Worm (Caenorhabditis elegans) whole organism, young adult: ENCODE results near the gene W08E12.5.
"Not testable (repeated sequence)": the region's sequence is repeated elsewhere in the genome, so short reads cannot be mapped to it uniquely, and the experiment has no call there.

Experiments
- B0261.1 ChIP-seq: sonication (generic microtip); optimal IDR thresholded peaks from 2 replicates; lab custom pipeline; 2016; ENCODE audit warnings: mild to moderate bottlenecking, missing genetic modification characterization, moderate library complexity, missing compliant biosample characterization
- F52B5.7 ChIP-seq: sonication (generic microtip); optimal IDR thresholded peaks from 2 replicates; lab custom pipeline; 2016; ENCODE audit warnings: mild to moderate bottlenecking, missing genetic modification characterization, missing compliant biosample characterization
- F55B11.4 ChIP-seq: sonication (generic microtip); optimal IDR thresholded peaks from 2 replicates; lab custom pipeline; 2016; ENCODE audit warnings: missing compliant biosample characterization, missing genetic modification characterization, borderline replicate concordance; ENCODE audit not compliant: insufficient read depth
- Y53F4B.3 ChIP-seq: fragments of 200-800 bp; sonication (Bioruptor generic); IDR thresholded peaks from 2 replicates; pipeline ENCODE4 v1.3.6; 2022; ENCODE audit warnings: missing genetic modification reagents, missing genetic modification characterization, missing compliant biosample characterization
- Y95B8A.8 ChIP-seq: fragments of 200-800 bp; sonication (Bioruptor generic); IDR thresholded peaks from 2 replicates; pipeline ENCODE4 v1.3.6; 2022; ENCODE audit warnings: missing genetic modification reagents, missing genetic modification characterization, missing compliant biosample characterization
- attf-5 ChIP-seq: fragments of 200-800 bp; sonication (Bioruptor generic); optimal IDR thresholded peaks from 2 replicates; lab custom pipeline; 2018; ENCODE audit warnings: mild to moderate bottlenecking, missing genetic modification characterization, missing compliant biosample characterization
- cebp-1 ChIP-seq, 2 experiments: fragments of 200-800 bp in 1 of 2; sonication (Bioruptor generic) in 1 of 2; sonication (generic microtip) in 1 of 2; IDR thresholded peaks in 1 of 2; optimal IDR thresholded peaks in 1 of 2; 2 replicates each; pipeline versions ENCODE4 v1.3.6 to Lab custom; 2017 to 2022; ENCODE audit warnings: missing compliant biosample characterization in 2 of 2, missing genetic modification characterization in 2 of 2, mild to moderate bottlenecking in 1 of 2, missing genetic modification reagents in 1 of 2, moderate library complexity in 1 of 2
- ceh-40 ChIP-seq: fragments of 200-800 bp; sonication (Bioruptor generic); IDR thresholded peaks from 2 replicates; pipeline ENCODE4 v1.3.6; 2022; ENCODE audit warnings: missing genetic modification characterization, missing compliant biosample characterization
- dox-1 ChIP-seq: fragments of 200-800 bp; sonication (Bioruptor generic); IDR thresholded peaks from 2 replicates; pipeline ENCODE4 v1.3.6; 2022; ENCODE audit warnings: missing genetic modification reagents, missing genetic modification characterization, missing compliant biosample characterization
- dpff-1 ChIP-seq: sonication (generic microtip); optimal IDR thresholded peaks from 2 replicates; lab custom pipeline; 2017; ENCODE audit warnings: mild to moderate bottlenecking, missing genetic modification characterization, missing compliant biosample characterization
- dpl-1 ChIP-seq: fragments of 150-350 bp; optimal IDR thresholded peaks from 2 replicates; lab custom pipeline; 2014; ENCODE audit warnings: missing biosample characterization, missing genetic modification reagents, missing genetic modification characterization
- efl-1 ChIP-seq: fragments of 150-350 bp; optimal IDR thresholded peaks from 2 replicates; lab custom pipeline; 2014; ENCODE audit warnings: missing biosample characterization, missing genetic modification reagents, missing genetic modification characterization
- egrh-3 ChIP-seq: fragments of 200-800 bp; sonication (Bioruptor generic); IDR thresholded peaks from 2 replicates; pipeline ENCODE4 v1.3.6; 2022; ENCODE audit warnings: missing genetic modification reagents, missing genetic modification characterization, missing compliant biosample characterization
- fkh-3 ChIP-seq: sonication (generic microtip); optimal IDR thresholded peaks from 2 replicates; lab custom pipeline; 2016; ENCODE audit warnings: mild to moderate bottlenecking, missing genetic modification characterization, missing compliant biosample characterization
- gei-17 ChIP-seq: fragments of 200-800 bp; sonication (Bioruptor generic); optimal IDR thresholded peaks from 2 replicates; lab custom pipeline; 2018; ENCODE audit warnings: mild to moderate bottlenecking, missing genetic modification characterization, missing compliant biosample characterization
- him-1 ChIP-seq: sonication (generic microtip); optimal IDR thresholded peaks from 2 replicates; lab custom pipeline; 2016; ENCODE audit warnings: missing genotype, missing genetic modification reagents, missing genetic modification characterization, missing compliant biosample characterization
- hlh-12 ChIP-seq: sonication (generic microtip); optimal IDR thresholded peaks from 2 replicates; lab custom pipeline; 2016; ENCODE audit warnings: missing genetic modification characterization, missing compliant biosample characterization
- hmg-1.2 ChIP-seq: fragments of 200-800 bp; sonication (Bioruptor generic); IDR thresholded peaks from 2 replicates; pipeline ENCODE4 v1.3.6; 2022; ENCODE audit warnings: missing genetic modification reagents, missing genetic modification characterization, missing compliant biosample characterization
- hsf-1 ChIP-seq: fragments of 200-800 bp; sonication (Bioruptor generic); IDR thresholded peaks from 2 replicates; pipeline ENCODE4 v1.3.6; 2022; ENCODE audit warnings: missing genetic modification reagents, missing genetic modification characterization, missing compliant biosample characterization
- lin-26 ChIP-seq: fragments of 200-800 bp; sonication (Bioruptor generic); IDR thresholded peaks from 2 replicates; pipeline ENCODE4 v1.3.6; 2022; ENCODE audit warnings: missing genetic modification reagents, missing genetic modification characterization, missing compliant biosample characterization
- lin-35 ChIP-seq, 3 experiments: fragments of 150-350 bp in 2 of 3; sonication (generic microtip) in 1 of 3; optimal IDR thresholded peaks; 2 replicates each; lab custom pipeline; 2014 to 2018; ENCODE audit warnings: missing biosample characterization in 3 of 3, missing genetic modification characterization in 3 of 3, missing genetic modification reagents in 3 of 3
- lsy-27 ChIP-seq: sonication (generic microtip); optimal IDR thresholded peaks from 2 replicates; lab custom pipeline; 2017; ENCODE audit warnings: missing genetic modification characterization, mild to moderate bottlenecking, missing compliant biosample characterization, antibody characterized with exemption, missing genotype, borderline replicate concordance; ENCODE audit not compliant: insufficient read depth
- mxl-1 ChIP-seq: sonication (generic microtip); optimal IDR thresholded peaks from 2 replicates; lab custom pipeline; 2016; ENCODE audit warnings: missing genetic modification characterization, missing compliant biosample characterization
- nfya-2 ChIP-seq: fragments of 200-800 bp; sonication (Bioruptor generic); IDR thresholded peaks from 2 replicates; pipeline ENCODE4 v1.3.6; 2022; ENCODE audit warnings: missing genetic modification reagents, missing genetic modification characterization, missing compliant biosample characterization
- nhr-179 ChIP-seq: sonication (generic microtip); optimal IDR thresholded peaks from 2 replicates; lab custom pipeline; 2016; ENCODE audit warnings: mild to moderate bottlenecking, missing genetic modification characterization, missing compliant biosample characterization
- nhr-80 ChIP-seq: sonication (generic microtip); optimal IDR thresholded peaks from 2 replicates; lab custom pipeline; 2016; ENCODE audit warnings: missing genetic modification characterization, missing compliant biosample characterization
- pha-4 ChIP-seq: fragments of 150-350 bp; sonication (generic microtip); optimal IDR thresholded peaks from 2 replicates; lab custom pipeline; 2014; ENCODE audit warnings: missing biosample characterization, missing genetic modification reagents, missing genetic modification characterization
- repo-1 ChIP-seq: sonication (generic microtip); optimal IDR thresholded peaks from 2 replicates; lab custom pipeline; 2017; ENCODE audit warnings: mild to moderate bottlenecking, missing genetic modification characterization, missing compliant biosample characterization
- sdz-38 ChIP-seq: sonication (generic microtip); optimal IDR thresholded peaks from 2 replicates; lab custom pipeline; 2016; ENCODE audit warnings: missing genotype, missing genetic modification characterization, missing compliant biosample characterization
- sea-2 ChIP-seq: fragments of 200-800 bp; sonication (Bioruptor generic); IDR thresholded peaks from 2 replicates; pipeline ENCODE4 v1.3.6; 2022; ENCODE audit warnings: missing genetic modification characterization, missing compliant biosample characterization
- snpc-1.3 ChIP-seq: sonication (generic microtip); optimal IDR thresholded peaks from 2 replicates; lab custom pipeline; 2017; ENCODE audit warnings: missing genetic modification characterization, mild to moderate bottlenecking, missing compliant biosample characterization, antibody characterized with exemption, moderate library complexity, missing genotype, missing genetic modification reagents; ENCODE audit not compliant: insufficient read depth
- unc-130 ChIP-seq: sonication (generic microtip); optimal IDR thresholded peaks from 2 replicates; lab custom pipeline; 2016; ENCODE audit warnings: missing genetic modification reagents, missing genetic modification characterization, missing compliant biosample characterization
- unc-62 ChIP-seq: fragments of 150-350 bp; optimal IDR thresholded peaks from 2 replicates; lab custom pipeline; 2014; ENCODE audit warnings: missing biosample characterization, missing genetic modification reagents, missing genetic modification characterization
- zfh-2 ChIP-seq: fragments of 200-800 bp; sonication (Bioruptor generic); conservative IDR thresholded peaks from 2 replicates; pipeline ENCODE4 v1.3.6; 2022; ENCODE audit warnings: missing genetic modification reagents, missing genetic modification characterization, missing compliant biosample characterization
- ztf-26 ChIP-seq: sonication (generic microtip); optimal IDR thresholded peaks from 2 replicates; lab custom pipeline; 2017; ENCODE audit warnings: missing genetic modification characterization, missing compliant biosample characterization
- ztf-28 ChIP-seq: fragments of 200-800 bp; sonication (Bioruptor generic); IDR thresholded peaks from 2 replicates; pipeline ENCODE4 v1.3.6; 2022; ENCODE audit warnings: missing genetic modification reagents, missing genetic modification characterization, missing compliant biosample characterization
- ztf-3 ChIP-seq: fragments of 200-800 bp; sonication (Bioruptor generic); optimal IDR thresholded peaks from 2 replicates; lab custom pipeline; 2018; ENCODE audit warnings: mild to moderate bottlenecking, missing genetic modification characterization, missing compliant biosample characterization

Gene W08E12.5

ce11 chrIV:3298300-3298699 is 2.3 kb upstream of the W08E12.5 start, which contains the start of gene W08E12.6:
Gene W08E12.6 (plus strand): TSS chrIV:3298600.
- TF ChIP-seq lsy-27 (tag; lab: Kevin White, UChicago) (no peak), attf-5 (GFP tag; lab: Kevin White, UChicago) (no peak), ztf-28 (no peak), sdz-38 (tag; lab: Kevin White, UChicago) (no peak), cebp-1 (GFP tag; IDR thresholded peaks at IDR 0.05; lab: Robert Waterston, UW) (no peak), cebp-1 (tag; optimal IDR thresholded peaks at IDR 0.05; lab: Kevin White, UChicago) (no peak), ztf-3 (GFP tag; lab: Kevin White, UChicago) (no peak), snpc-1.3 (tag; lab: Kevin White, UChicago) (no peak), hlh-12 (tag; lab: Kevin White, UChicago) (no peak), nhr-179 (no peak), hmg-1.2 (GFP tag; lab: Robert Waterston, UW) (no peak), lin-35 (GFP tag; optimal IDR thresholded peaks at IDR 0.05; lab: Kevin White, UChicago) (no peak), nhr-80 (tag; lab: Kevin White, UChicago) (no peak), Y53F4B.3 (GFP tag; lab: Robert Waterston, UW) (no peak)

DNA sequence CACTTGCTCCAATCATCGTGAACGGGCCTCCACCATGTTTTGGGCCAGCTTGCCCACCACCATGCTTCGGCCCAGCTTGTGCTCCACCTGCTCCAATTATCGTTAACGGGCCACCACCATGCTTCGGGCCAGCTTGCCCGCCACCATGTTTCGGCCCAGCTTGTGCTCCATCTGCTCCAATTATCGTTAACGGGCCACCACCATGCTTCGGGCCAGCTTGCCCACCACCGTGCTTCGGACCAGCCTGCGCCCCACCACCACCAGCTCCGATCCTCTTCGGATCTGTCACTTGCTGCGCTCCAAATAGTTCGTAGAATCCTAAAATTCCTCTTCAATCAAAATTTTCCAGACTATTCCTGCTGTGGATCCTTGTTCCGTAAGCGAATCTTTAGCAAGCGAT is 1.4 kb upstream of the W08E12.5 start:
- TF ChIP-seq zfh-2 (GFP tag; lab: Robert Waterston, UW) = peak; percentile 89
- no peak for TF ChIP-seq ztf-3 (GFP tag; lab: Kevin White, UChicago)
- 0 out of 2 replicates have a peak, but pooled peaks have one; percentile 21 for TF ChIP-seq ceh-40
- TF ChIP-seq dox-1 = peak; percentile 23; the same call in 1 of the 2 replicates
- TF ChIP-seq sea-2 = 0 out of 2 replicates have a peak, but pooled peaks have one; percentile 30
- TF ChIP-seq egrh-3 (GFP tag; lab: Robert Waterston, UW) = peak; percentile 65; the same call in 1 of the 2 replicates
- TF ChIP-seq dpl-1 (GFP tag; lab: Kevin White, UChicago) = no peak
- no peak for TF ChIP-seq lin-26 (GFP tag; lab: Robert Waterston, UW)
- no peak for TF ChIP-seq lsy-27 (tag; lab: Kevin White, UChicago)

DNA sequence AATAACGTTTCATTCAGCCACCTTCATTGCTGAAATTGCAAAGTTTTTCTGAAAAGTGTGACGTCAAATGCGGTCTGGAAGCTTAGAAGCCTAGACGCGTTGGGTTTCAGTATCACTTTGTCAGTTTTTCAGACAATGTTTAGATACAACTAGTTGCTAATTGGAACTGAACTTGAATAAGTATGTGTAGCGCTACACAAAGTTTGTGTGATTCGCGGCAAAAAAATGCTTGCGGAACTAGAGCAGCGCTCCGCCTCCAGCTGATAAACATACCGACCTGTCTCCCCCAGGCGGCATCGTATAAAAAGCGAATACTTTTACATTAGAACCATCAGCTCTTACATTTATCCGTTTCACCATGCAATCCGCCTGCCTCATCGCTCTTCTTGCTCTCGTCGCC is 1.5 kb downstream of the W08E12.5 start, which contains the start of gene W08E12.4:
Gene W08E12.4, plus strand, starts transcription at position 301 of the 400 bp plus-strand sequence.
- TF ChIP-seq him-1; lsy-27 (tag; lab: Kevin White, UChicago); hmg-1.2 (GFP tag; lab: Robert Waterston, UW): not testable (repeated sequence)

DNA sequence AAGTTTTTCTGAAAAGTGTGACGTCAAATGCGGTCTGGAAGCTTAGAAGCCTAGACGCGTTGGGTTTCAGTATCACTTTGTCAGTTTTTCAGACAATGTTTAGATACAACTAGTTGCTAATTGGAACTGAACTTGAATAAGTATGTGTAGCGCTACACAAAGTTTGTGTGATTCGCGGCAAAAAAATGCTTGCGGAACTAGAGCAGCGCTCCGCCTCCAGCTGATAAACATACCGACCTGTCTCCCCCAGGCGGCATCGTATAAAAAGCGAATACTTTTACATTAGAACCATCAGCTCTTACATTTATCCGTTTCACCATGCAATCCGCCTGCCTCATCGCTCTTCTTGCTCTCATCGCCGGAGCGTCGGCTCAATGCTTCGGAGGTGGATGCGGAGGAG is 3.1 kb downstream of the W08E12.5 start, which contains the start of gene idpp-12:
Gene idpp-12, plus strand, starts transcription at position 301 of the 400 bp plus-strand sequence.
- not testable (repeated sequence) for TF ChIP-seq ztf-26 (tag; lab: Kevin White, UChicago); unc-62; F52B5.7 (tag; lab: Kevin White, UChicago)
- TF ChIP-seq, all 124 proteins: peak for 0; not testable (repeated sequence) for 124

DNA sequence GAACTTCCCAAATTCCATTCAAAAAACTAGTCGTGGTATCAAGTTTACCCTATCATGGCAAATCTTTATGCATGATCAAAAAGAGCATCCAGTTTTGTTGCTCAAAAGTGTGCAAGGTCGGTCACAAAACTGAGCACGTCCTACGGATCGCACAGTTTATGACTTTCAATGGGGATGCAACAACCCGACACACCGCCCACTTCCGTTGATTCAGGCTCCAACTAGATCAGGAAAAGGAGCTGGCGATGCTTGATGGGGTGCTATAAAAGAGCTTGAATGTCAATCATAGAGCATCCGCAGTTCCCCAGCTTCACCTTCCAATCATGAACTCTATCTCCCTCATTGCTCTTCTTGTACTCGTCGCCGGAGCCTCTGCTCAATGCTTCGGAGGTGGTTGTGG is 5.0 kb downstream of the W08E12.5 start, which contains the start of gene W08E12.2:
Gene W08E12.2, plus strand, starts transcription at position 301 of the 400 bp plus-strand sequence.
- TF ChIP-seq unc-130 (GFP tag; lab: Kevin White, UChicago) = no peak
- no peak for TF ChIP-seq dpff-1 (tag; lab: Kevin White, UChicago)
- no peak for TF ChIP-seq ztf-3 (GFP tag; lab: Kevin White, UChicago)
- no peak for TF ChIP-seq B0261.1 (tag; lab: Kevin White, UChicago)
- no peak for TF ChIP-seq efl-1 (GFP tag; lab: Kevin White, UChicago)
- no peak for TF ChIP-seq hlh-12 (tag; lab: Kevin White, UChicago)
- TF ChIP-seq fkh-3 (tag; lab: Kevin White, UChicago) = no peak
- TF ChIP-seq pha-4 (tag; lab: Kevin White, UChicago) = no peak
- TF ChIP-seq mxl-1 (tag; lab: Kevin White, UChicago) = no peak
- no peak for TF ChIP-seq egrh-3 (GFP tag; lab: Robert Waterston, UW)
- TF ChIP-seq gei-17 = no peak
- no peak for TF ChIP-seq Y95B8A.8 (GFP tag; lab: Robert Waterston, UW)
- no peak for TF ChIP-seq lin-35 (GFP tag; optimal IDR thresholded peaks at IDR 0.05; lab: Kevin White, UChicago)
- TF ChIP-seq hsf-1 (GFP tag; lab: Robert Waterston, UW) = no peak
- no peak for TF ChIP-seq F55B11.4 (tag; lab: Kevin White, UChicago)
- TF ChIP-seq repo-1 = no peak
- TF ChIP-seq nfya-2 (GFP tag; lab: Robert Waterston, UW) = no peak
